Worm (Caenorhabditis elegans) whole organism, L4 larva: Measurements from ENCODE around the gene ubh-3.

Experiments
- F44E2.7 ChIP-seq: fragments of 200-800 bp; sonication (Bioruptor generic); IDR thresholded peaks from 2 replicates; pipeline ENCODE4 v2.1.2; 2022; ENCODE audit warnings: missing genetic modification characterization, missing compliant biosample characterization
- R02D3.7 ChIP-seq: fragments of 150-350 bp; sonication (generic microtip); optimal IDR thresholded peaks from 3 replicates; lab custom pipeline; 2014; ENCODE audit warnings: missing biosample characterization, missing genetic modification characterization
- Y48G9A.11 ChIP-seq: fragments of 200-800 bp; sonication (Bioruptor generic); IDR thresholded peaks from 2 replicates; pipeline ENCODE4 v1.3.6; 2022; ENCODE audit warnings: missing genetic modification reagents, missing genetic modification characterization, missing compliant biosample characterization
- aha-1 ChIP-seq: fragments of 150-350 bp; peaks from one replicate; lab custom pipeline; 2014; ENCODE audit warnings: missing biosample characterization, missing genetic modification characterization
- aly-2 ChIP-seq: sonication (generic microtip); optimal IDR thresholded peaks from 2 replicates; lab custom pipeline; 2018; ENCODE audit warnings: missing biosample characterization, missing genetic modification characterization
- attf-4 ChIP-seq: sonication (generic microtip); optimal IDR thresholded peaks from 3 replicates; lab custom pipeline; 2017; ENCODE audit warnings: missing biosample characterization, missing genetic modification characterization
- ceh-20 ChIP-seq: fragments of 200-800 bp; sonication (Bioruptor generic); IDR thresholded peaks from 2 replicates; pipeline ENCODE4 v1.3.6; 2022; ENCODE audit warnings: missing genetic modification reagents, missing genetic modification characterization, missing compliant biosample characterization
- ceh-32 ChIP-seq: sonication (generic microtip); optimal IDR thresholded peaks from 2 replicates; lab custom pipeline; 2016; ENCODE audit warnings: mild to moderate bottlenecking, missing genetic modification characterization, missing compliant biosample characterization; ENCODE audit not compliant: poor library complexity
- ceh-44 ChIP-seq: fragments of 200-800 bp; sonication (Bioruptor generic); IDR thresholded peaks from 2 replicates; pipeline ENCODE4 v1.3.6; 2022; ENCODE audit warnings: missing genetic modification reagents, missing genetic modification characterization, missing compliant biosample characterization
- ceh-62 ChIP-seq: sonication (generic microtip); optimal IDR thresholded peaks from 2 replicates; lab custom pipeline; 2017; ENCODE audit warnings: missing biosample characterization, missing genetic modification characterization
- ctbp-1 ChIP-seq: fragments of 200-800 bp; sonication (Bioruptor generic); IDR thresholded peaks from 2 replicates; pipeline ENCODE4 v1.3.6; 2022; ENCODE audit warnings: missing genetic modification reagents, missing genetic modification characterization, missing compliant biosample characterization
- dmd-6 ChIP-seq: fragments of 200-800 bp; sonication (Bioruptor generic); IDR thresholded peaks from 2 replicates; pipeline ENCODE4 v1.3.6; 2022; ENCODE audit warnings: missing genetic modification reagents, missing genetic modification characterization, missing compliant biosample characterization
- egl-27 ChIP-seq: sonication (generic microtip); optimal IDR thresholded peaks from 3 replicates; lab custom pipeline; 2017; ENCODE audit warnings: missing biosample characterization, missing genetic modification reagents, missing genetic modification characterization
- fos-1 ChIP-seq: fragments of 150-350 bp; optimal IDR thresholded peaks from 2 replicates; lab custom pipeline; 2014; ENCODE audit warnings: missing biosample characterization, missing genetic modification characterization
- gei-8 ChIP-seq: fragments of 200-800 bp; sonication (Bioruptor generic); optimal IDR thresholded peaks from 2 replicates; lab custom pipeline; 2018; ENCODE audit warnings: mild to moderate bottlenecking, missing genetic modification characterization, missing compliant biosample characterization
- hif-1 ChIP-seq, 2 experiments: sonication (generic microtip); optimal IDR thresholded peaks; 2 replicates each; lab custom pipeline; 2016 to 2017; ENCODE audit warnings: missing compliant biosample characterization in 2 of 2, missing genetic modification characterization in 2 of 2, missing genetic modification reagents in 2 of 2, missing genotype in 2 of 2, mild to moderate bottlenecking in 1 of 2
- hlh-30 ChIP-seq: sonication (generic microtip); optimal IDR thresholded peaks from 2 replicates; lab custom pipeline; 2017; ENCODE audit warnings: antibody characterized with exemption, mild to moderate bottlenecking, missing genetic modification characterization, missing compliant biosample characterization; ENCODE audit not compliant: insufficient read depth
- hmg-1.1 ChIP-seq: fragments of 200-800 bp; sonication (Bioruptor generic); IDR thresholded peaks from 2 replicates; pipeline ENCODE4 v1.3.6; 2022; ENCODE audit warnings: missing genetic modification reagents, missing genetic modification characterization, missing compliant biosample characterization
- lim-7 ChIP-seq: fragments of 200-800 bp; sonication (Bioruptor generic); IDR thresholded peaks from 2 replicates; pipeline ENCODE4 v1.3.6; 2022; ENCODE audit warnings: missing genetic modification characterization, missing compliant biosample characterization
- lin-29 ChIP-seq: fragments of 200-800 bp; sonication (Bioruptor generic); IDR thresholded peaks from 2 replicates; pipeline ENCODE4 v1.3.6; 2022; ENCODE audit warnings: missing genetic modification reagents, missing genetic modification characterization, missing compliant biosample characterization
- madf-5 ChIP-seq, 2 experiments: fragments of 200-800 bp; sonication (Bioruptor generic); IDR thresholded peaks; 2 replicates each; pipeline ENCODE4 v1.3.6; 2022; ENCODE audit warnings: missing compliant biosample characterization in 2 of 2, missing genetic modification characterization in 2 of 2
- mep-1 ChIP-seq: fragments of 150-350 bp; sonication (generic microtip); optimal IDR thresholded peaks from 3 replicates; lab custom pipeline; 2014; ENCODE audit warnings: missing biosample characterization, missing genetic modification characterization
- nhr-10 ChIP-seq: fragments of 150-350 bp; optimal IDR thresholded peaks from 2 replicates; lab custom pipeline; 2014; ENCODE audit warnings: missing biosample characterization, missing genetic modification characterization
- nhr-102 ChIP-seq: sonication (generic microtip); optimal IDR thresholded peaks from 2 replicates; lab custom pipeline; 2016; ENCODE audit warnings: mild to moderate bottlenecking, missing genetic modification characterization, moderate library complexity, missing compliant biosample characterization
- nhr-11 ChIP-seq: fragments of 150-350 bp; optimal IDR thresholded peaks from 2 replicates; lab custom pipeline; 2014; ENCODE audit warnings: missing biosample characterization, missing genetic modification characterization
- nhr-237 ChIP-seq: sonication (generic microtip); optimal IDR thresholded peaks from 2 replicates; lab custom pipeline; 2017; ENCODE audit warnings: missing biosample characterization, missing genetic modification characterization
- nhr-28 ChIP-seq: fragments of 150-350 bp; optimal IDR thresholded peaks from 2 replicates; lab custom pipeline; 2014; ENCODE audit warnings: missing biosample characterization, missing genetic modification characterization
- nhr-42 ChIP-seq: fragments of 200-800 bp; sonication (Bioruptor generic); IDR thresholded peaks from 2 replicates; pipeline ENCODE4 v1.3.6; 2022; ENCODE audit warnings: missing genetic modification characterization, missing compliant biosample characterization
- nhr-48 ChIP-seq: sonication (generic microtip); optimal IDR thresholded peaks from 2 replicates; lab custom pipeline; 2016; ENCODE audit warnings: mild to moderate bottlenecking, missing genetic modification characterization, missing compliant biosample characterization
- nhr-76 ChIP-seq: fragments of 150-350 bp; optimal IDR thresholded peaks from 2 replicates; lab custom pipeline; 2014; ENCODE audit warnings: missing biosample characterization, missing genetic modification characterization
- sdz-12 ChIP-seq: fragments of 200-800 bp; sonication (Bioruptor generic); optimal IDR thresholded peaks from 2 replicates; lab custom pipeline; 2018; ENCODE audit warnings: mild to moderate bottlenecking, missing genetic modification characterization, missing compliant biosample characterization
- skn-1 ChIP-seq: fragments of 150-350 bp; optimal IDR thresholded peaks from 2 replicates; lab custom pipeline; 2014; ENCODE audit warnings: missing biosample characterization, missing genetic modification characterization
- snpc-1.2 ChIP-seq: fragments of 200-800 bp; sonication (Bioruptor generic); IDR thresholded peaks from 2 replicates; pipeline ENCODE4 v1.3.6; 2022; ENCODE audit warnings: missing genetic modification reagents, missing genetic modification characterization, missing compliant biosample characterization
- tra-1 ChIP-seq: fragments of 200-800 bp; sonication (Bioruptor generic); IDR thresholded peaks from 2 replicates; pipeline ENCODE4 v1.3.6; 2022; ENCODE audit warnings: missing genetic modification reagents, missing genetic modification characterization, missing compliant biosample characterization
- unc-130 ChIP-seq: sonication (generic microtip); optimal IDR thresholded peaks from 2 replicates; lab custom pipeline; 2016; ENCODE audit warnings: missing genetic modification reagents, missing genetic modification characterization, missing compliant biosample characterization
- unc-39 ChIP-seq: sonication (generic microtip); optimal IDR thresholded peaks from 2 replicates; lab custom pipeline; 2017; ENCODE audit warnings: missing biosample characterization, missing genetic modification characterization
- vab-7 ChIP-seq: fragments of 200-800 bp; sonication (Bioruptor generic); IDR thresholded peaks from 2 replicates; pipeline ENCODE4 v1.3.6; 2022; ENCODE audit warnings: missing genetic modification reagents, missing genetic modification characterization, missing compliant biosample characterization
- zag-1 ChIP-seq: fragments of 150-350 bp; optimal IDR thresholded peaks from 2 replicates; lab custom pipeline; 2014; ENCODE audit warnings: missing biosample characterization, missing genetic modification characterization
- zfp-2 ChIP-seq: sonication (generic microtip); optimal IDR thresholded peaks from 2 replicates; lab custom pipeline; 2016; ENCODE audit warnings: mild to moderate bottlenecking, missing genetic modification characterization, missing compliant biosample characterization
- ztf-7 ChIP-seq: fragments of 150-350 bp; optimal IDR thresholded peaks from 2 replicates; lab custom pipeline; 2014; ENCODE audit warnings: missing biosample characterization, missing genetic modification characterization

ubh-3 gene

DNA sequence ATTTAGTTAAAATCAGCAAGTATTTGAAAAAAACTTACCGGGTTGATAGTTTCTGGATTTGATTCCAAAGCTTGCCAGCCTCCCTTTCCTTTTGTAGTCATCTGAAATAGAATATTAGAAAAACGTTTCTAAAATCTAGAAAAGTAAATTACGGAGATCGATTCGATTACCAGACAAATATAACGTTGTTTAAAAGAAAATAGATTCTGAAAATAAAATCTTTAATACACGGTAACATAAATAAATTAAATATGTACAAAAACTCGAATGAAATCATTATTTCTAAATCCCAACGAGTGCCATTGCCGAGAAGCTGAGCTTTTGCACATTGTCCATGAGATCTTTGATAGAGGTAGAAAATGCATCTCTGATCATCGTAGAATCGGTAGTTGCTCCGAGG lies at the start of gene ubh-3:
TSS of gene ubh-3 (minus strand) at position 101 of the 400 bp plus-strand sequence.
- TF ChIP-seq nhr-42 (GFP tag; lab: Robert Waterston, UW), result no peak
- no peak for TF ChIP-seq skn-1 (tag; lab: Kevin White, UChicago)
- TF ChIP-seq madf-5 (GFP tag; IDR thresholded peaks at IDR 0.05; lab: Robert Waterston, UW), result no peak
- no peak for TF ChIP-seq egl-27
- TF ChIP-seq ceh-44 (GFP tag; lab: Robert Waterston, UW), result no peak
- no peak for TF ChIP-seq nhr-237 (tag; lab: Kevin White, UChicago)
- TF ChIP-seq aly-2 (tag; lab: Kevin White, UChicago), result no peak
- no peak for TF ChIP-seq zag-1 (tag; lab: Kevin White, UChicago)
- no peak for TF ChIP-seq nhr-10
- TF ChIP-seq vab-7 (GFP tag; lab: Robert Waterston, UW), result no peak
- no peak for TF ChIP-seq lim-7 (GFP tag; lab: Robert Waterston, UW)
- no peak for TF ChIP-seq unc-39
- TF ChIP-seq snpc-1.2, result no peak
- TF ChIP-seq ctbp-1 (GFP tag; lab: Robert Waterston, UW), result no peak
- TF ChIP-seq nhr-76, result no peak
- TF ChIP-seq gei-8 (GFP tag; lab: Kevin White, UChicago), result no peak
- no peak for TF ChIP-seq nhr-48 (tag; lab: Kevin White, UChicago)
- no peak for TF ChIP-seq tra-1
- no peak for TF ChIP-seq hif-1 (tag; optimal IDR thresholded peaks at IDR 0.05; lab: Kevin White, UChicago)

DNA sequence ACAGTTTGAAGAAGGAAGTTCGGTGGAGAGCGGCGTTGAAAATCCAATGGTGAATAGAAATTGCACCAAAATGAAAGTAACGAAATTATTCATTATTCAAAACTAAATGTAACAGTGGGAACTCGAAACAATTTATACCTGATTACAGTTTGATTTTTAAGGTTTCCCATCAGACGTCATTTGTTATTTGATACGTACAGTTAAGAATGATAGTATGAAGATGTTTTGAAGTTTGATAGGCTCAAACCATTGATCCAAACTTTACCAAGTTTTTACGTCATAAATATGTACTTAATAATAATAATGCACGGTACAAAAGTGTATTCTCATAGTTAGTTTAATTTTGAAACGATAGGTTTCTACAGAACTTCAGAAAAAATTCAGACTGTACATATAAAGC lies 49.5 kb upstream of the ubh-3 start, which contains the start of gene spp-20:
TSS of gene spp-20 (minus strand) at position 101 of the 400 bp plus-strand sequence.
- no peak for TF ChIP-seq nhr-11

ce11 chrV:6557035-6557434 lies 48.4 kb upstream of the ubh-3 start, which contains the start of gene spp-27:
TSS of gene spp-27 (minus strand) at chrV:6557135.
- no peak for TF ChIP-seq mep-1 (tag; lab: Kevin White, UChicago)
- no peak for TF ChIP-seq aha-1
- no peak for TF ChIP-seq F44E2.7
- TF ChIP-seq nhr-76, result no peak
- no peak for TF ChIP-seq nhr-28 (tag; lab: Kevin White, UChicago)
- TF ChIP-seq sdz-12 (GFP tag; lab: Kevin White, UChicago), result no peak
- no peak for TF ChIP-seq fos-1 (tag; lab: Kevin White, UChicago)
- no peak for TF ChIP-seq unc-130
- no peak for TF ChIP-seq Y48G9A.11 (GFP tag; lab: Robert Waterston, UW)

ce11 chrV:6554308-6554707 lies 45.7 kb upstream of the ubh-3 start, which contains the start of gene K04A8.19:
TSS of gene K04A8.19 (minus strand) at chrV:6554408.
- TF ChIP-seq ceh-62 (tag; lab: Kevin White, UChicago) (no peak), dmd-6 (GFP tag; lab: Robert Waterston, UW) (no peak), sdz-12 (GFP tag; lab: Kevin White, UChicago) (no peak), R02D3.7 (tag; lab: Kevin White, UChicago) (no peak), ceh-20 (GFP tag; lab: Robert Waterston, UW) (no peak), zfp-2 (tag; lab: Kevin White, UChicago) (no peak), hmg-1.1 (GFP tag; lab: Robert Waterston, UW) (no peak), attf-4 (tag; lab: Kevin White, UChicago) (no peak), skn-1 (tag; lab: Kevin White, UChicago) (no peak), lin-29 (no peak), nhr-102 (tag; lab: Kevin White, UChicago) (no peak), gei-8 (GFP tag; lab: Kevin White, UChicago) (no peak), hlh-30 (no peak), ctbp-1 (GFP tag; lab: Robert Waterston, UW) (no peak), ceh-32 (tag; lab: Kevin White, UChicago) (no peak), ztf-7 (tag; lab: Kevin White, UChicago) (no peak), nhr-11 (no peak)
- TF ChIP-seq, all 104 proteins: peak for 0
